Fruit fly (Drosophila melanogaster): ENCODE results near the gene CG16762.

Gene CG16762

DNA sequence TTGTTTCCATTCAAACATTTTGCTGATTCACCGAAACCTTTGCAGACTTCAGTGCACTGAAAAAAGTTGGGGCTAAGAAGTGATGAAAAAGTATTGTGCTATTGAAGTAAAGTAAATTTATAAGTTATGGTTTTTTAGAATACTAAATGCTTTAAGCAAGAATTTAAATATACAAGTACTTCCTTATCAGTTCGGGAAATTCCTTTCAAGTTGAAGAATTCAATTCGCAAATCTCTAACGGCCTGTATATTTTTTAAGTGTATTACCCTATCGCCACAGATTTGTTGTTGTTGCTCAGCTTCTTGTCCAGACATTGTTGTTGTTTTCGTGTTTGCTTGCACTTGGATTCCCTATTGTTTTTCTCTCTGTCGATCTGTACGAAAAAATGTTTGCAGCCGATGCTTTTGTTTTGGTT, 8.0 kb downstream of the CG16762 start (continued):
- TF ChIP-seq CG5245 (GFP tag; optimal IDR thresholded peaks at IDR 0.05) (peak; percentile 63), ash1 (GFP tag; optimal IDR thresholded peaks at IDR 0.05) (no peak), Hmr (GFP tag; optimal IDR thresholded peaks at IDR 0.05) (peak; percentile 56), HmgD (GFP tag; optimal IDR thresholded peaks at IDR 0.05) (no peak), CG14667 (GFP tag; IDR thresholded peaks at IDR 0.05) (peak; percentile 79), amos (GFP tag; IDR thresholded peaks at IDR 0.05; ENCODE audit: partially characterized antibody) (no peak), CG16863 (GFP tag; optimal IDR thresholded peaks at IDR 0.05) (peak; percentile 70), CG6272 (GFP tag; IDR thresholded peaks at IDR 0.05) (no peak; the same call in 1 of the 2 replicates), CG11695 (GFP tag; IDR thresholded peaks at IDR 0.05) (peak; percentile 68; the same call in 2 of the 3 replicates), CG11560 (tag; IDR thresholded peaks at IDR 0.05) (no peak), slp2 (GFP tag; optimal IDR thresholded peaks at IDR 0.05) (peak; percentile 72), HLH4C (GFP tag; IDR thresholded peaks at IDR 0.05; ENCODE audit: partially characterized antibody) (no peak), CrebB (tag; optimal IDR thresholded peaks at IDR 0.05) (no peak), ato (GFP tag; IDR thresholded peaks at IDR 0.05; ENCODE audit: partially characterized antibody) (no peak), gsb-n (tag; optimal IDR thresholded peaks at IDR 0.05) (peak; percentile 38), pan (optimal IDR thresholded peaks at IDR 0.05) (no peak), pan (GFP tag; optimal IDR thresholded peaks at IDR 0.05 in 1 of 2, IDR thresholded peaks at IDR 0.05 in 1 of 2) (peak in 1 of 2 experiments; percentile 83), CG6683 (GFP tag; optimal IDR thresholded peaks at IDR 0.05) (no peak), CG9437 (GFP tag; optimal IDR thresholded peaks at IDR 0.05) (peak; percentile 61), nom (GFP tag; optimal IDR thresholded peaks at IDR 0.05) (peak; percentile 76), CHES-1-like (GFP tag; optimal IDR thresholded peaks at IDR 0.05) (peak; percentile 47), ftz-f1 (GFP tag; optimal IDR thresholded peaks at IDR 0.05) (no peak), CG4854 (GFP tag; optimal IDR thresholded peaks at IDR 0.05) (peak; percentile 26), croc (GFP tag; conservative IDR thresholded peaks at IDR 0.05) (peak; percentile 62), jumu (GFP tag; optimal IDR thresholded peaks at IDR 0.05) (no peak), nmo (GFP tag; optimal IDR thresholded peaks at IDR 0.05) (peak; percentile 78), hth (optimal IDR thresholded peaks at IDR 0.05) (no peak), ERR (GFP tag; optimal IDR thresholded peaks at IDR 0.05) (no peak), dmrt11E (tag; optimal IDR thresholded peaks at IDR 0.05) (peak; percentile 72), nerfin-1 (tag; optimal IDR thresholded peaks at IDR 0.05) (peak; percentile 76), NC2β (GFP tag; optimal IDR thresholded peaks at IDR 0.05) (peak; percentile 60), otp (GFP tag; IDR thresholded peaks at IDR 0.05) (no peak), CG7372 (GFP tag; IDR thresholded peaks at IDR 0.05) (no peak; the same call in 1 of the 2 replicates), Hr78 (GFP tag; optimal IDR thresholded peaks at IDR 0.05) (peak in 1 of 2 experiments; percentile 30), Nf-YB (GFP tag; optimal IDR thresholded peaks at IDR 0.05) (peak; percentile 47), CG31365 (tag; optimal IDR thresholded peaks at IDR 0.05) (no peak), ewg (GFP tag; optimal IDR thresholded peaks at IDR 0.05) (peak; percentile 49), caup (GFP tag; optimal IDR thresholded peaks at IDR 0.05; ENCODE audit: severe bottlenecking) (peak; percentile 37), CG17912 (GFP tag; optimal IDR thresholded peaks at IDR 0.05) (no peak), HLHmδ (GFP tag; optimal IDR thresholded peaks at IDR 0.05) (no peak), mam (GFP tag; optimal IDR thresholded peaks at IDR 0.05) (no peak), CG13296 (GFP tag; optimal IDR thresholded peaks at IDR 0.05) (peak; percentile 79), CG3065 (GFP tag; optimal IDR thresholded peaks at IDR 0.05) (no peak), slou (GFP tag; optimal IDR thresholded peaks at IDR 0.05) (no peak), CG42726 (GFP tag; IDR thresholded peaks at IDR 0.05; ENCODE audit: partially characterized antibody) (no peak), en (GFP tag; optimal IDR thresholded peaks at IDR 0.05) (peak; percentile 35), CoRest (tag; optimal IDR thresholded peaks at IDR 0.05) (peak; percentile 73), Oli (tag; optimal IDR thresholded peaks at IDR 0.05) (peak; percentile 74), Deaf1 (tag; optimal IDR thresholded peaks at IDR 0.05) (peak; percentile 35), sens-2 (GFP tag; IDR thresholded peaks at IDR 0.05) (no peak), wdn (GFP tag; IDR thresholded peaks at IDR 0.05) (no peak)
